Worm (Caenorhabditis elegans) whole organism, L4 larva: ENCODE measurements around the gene vha-20.

Source experiments
- D1046.2 ChIP-seq: fragments of 200-800 bp; sonication (Bioruptor generic); IDR thresholded peaks from 2 replicates; pipeline ENCODE4 v1.3.6; 2022; ENCODE audit warnings: missing genetic modification characterization, missing compliant biosample characterization
- F49E8.2 ChIP-seq: sonication (generic microtip); optimal IDR thresholded peaks from 2 replicates; lab custom pipeline; 2016; ENCODE audit warnings: missing compliant biosample characterization, mild to moderate bottlenecking, missing genetic modification characterization, borderline replicate concordance
- ZK546.5 ChIP-seq, 2 experiments: sonication (generic microtip); optimal IDR thresholded peaks; 2 replicates each; lab custom pipeline; 2017; ENCODE audit warnings: missing biosample characterization in 2 of 2, missing genetic modification characterization in 2 of 2
- lim-7 ChIP-seq: fragments of 200-800 bp; sonication (Bioruptor generic); IDR thresholded peaks from 2 replicates; pipeline ENCODE4 v1.3.6; 2022; ENCODE audit warnings: missing genetic modification characterization, missing compliant biosample characterization
- lin-13 ChIP-seq: fragments of 150-350 bp; optimal IDR thresholded peaks from 2 replicates; lab custom pipeline; 2014; ENCODE audit warnings: missing biosample characterization, missing genetic modification reagents, missing genetic modification characterization
- nhr-41 ChIP-seq: fragments of 200-800 bp; sonication (Bioruptor generic); IDR thresholded peaks from 2 replicates; pipeline ENCODE4 v1.3.6; 2022; ENCODE audit warnings: missing genetic modification reagents, missing genetic modification characterization, missing compliant biosample characterization
- nhr-6 ChIP-seq: fragments of 150-350 bp; optimal IDR thresholded peaks from 2 replicates; lab custom pipeline; 2014; ENCODE audit warnings: missing biosample characterization, missing genetic modification characterization
- pqm-1 ChIP-seq: sonication (generic microtip); optimal IDR thresholded peaks from 2 replicates; lab custom pipeline; 2017; ENCODE audit warnings: missing biosample characterization, missing genetic modification characterization
- zag-1 ChIP-seq: fragments of 150-350 bp; optimal IDR thresholded peaks from 2 replicates; lab custom pipeline; 2014; ENCODE audit warnings: missing biosample characterization, missing genetic modification characterization
- ztf-7 ChIP-seq: fragments of 150-350 bp; optimal IDR thresholded peaks from 2 replicates; lab custom pipeline; 2014; ENCODE audit warnings: missing biosample characterization, missing genetic modification characterization

- TF ChIP-seq ztf-7 (tag; lab: Kevin White, UChicago) (no peak), pqm-1 (tag; lab: Kevin White, UChicago) (no peak), D1046.2 (no peak), F49E8.2 (tag; lab: Kevin White, UChicago) (no peak), zag-1 (tag; lab: Kevin White, UChicago) (no peak), lin-13 (GFP tag; lab: Kevin White, UChicago) (no peak), ZK546.5 (tag; optimal IDR thresholded peaks at IDR 0.05; lab: Kevin White, UChicago) (no peak), lim-7 (GFP tag; lab: Robert Waterston, UW) (no peak), nhr-6 (tag; lab: Kevin White, UChicago) (no peak), nhr-41 (GFP tag; lab: Robert Waterston, UW) (no peak)
These were observed 850 bp upstream of the vha-20 start for ce11 chrX:14165156-14165555.
